Worm (Caenorhabditis elegans): ENCODE results near the gene F54E2.2.

F54E2.2 gene

ce11 chrV:2815956-2816355 lies 19.9 kb downstream of the F54E2.2 start, which contains the start of gene F54E2.5:
Gene F54E2.5, minus strand, starts transcription at chrV:2816056.
- TF ChIP-seq lin-13 (tag; optimal IDR thresholded peaks at IDR 0.05): no peak
- no peak for TF ChIP-seq mep-1 (tag; optimal IDR thresholded peaks at IDR 0.05)
- TF ChIP-seq ztf-11 (tag; optimal IDR thresholded peaks at IDR 0.05): no peak
- no peak for TF ChIP-seq elt-3 (tag; optimal IDR thresholded peaks at IDR 0.05)
- no peak for TF ChIP-seq mls-2 (tag; optimal IDR thresholded peaks at IDR 0.05)
- no peak for TF ChIP-seq unc-120 (tag; optimal IDR thresholded peaks at IDR 0.05; ENCODE audit: poor library complexity, severe bottlenecking)
- no peak for TF ChIP-seq nhr-28 (tag; optimal IDR thresholded peaks at IDR 0.05)
- TF ChIP-seq drap-1 (GFP tag; optimal IDR thresholded peaks at IDR 0.05): no peak
- TF ChIP-seq nhr-2 (tag; optimal IDR thresholded peaks at IDR 0.05): no peak
- no peak for TF ChIP-seq ceh-43 (GFP tag; optimal IDR thresholded peaks at IDR 0.05)
- TF ChIP-seq snpc-4 (tag; optimal IDR thresholded peaks at IDR 0.05): no peak
- TF ChIP-seq M03D4.4 (tag; optimal IDR thresholded peaks at IDR 0.05): no peak
- no peak for TF ChIP-seq nhr-237 (tag; optimal IDR thresholded peaks at IDR 0.05)
- no peak for TF ChIP-seq nhr-76 (tag; optimal IDR thresholded peaks at IDR 0.05)
- no peak for TF ChIP-seq ces-1 (GFP tag; optimal IDR thresholded peaks at IDR 0.05)
- TF ChIP-seq unc-39 (tag; optimal IDR thresholded peaks at IDR 0.05): no peak
- TF ChIP-seq hlh-1 (tag; optimal IDR thresholded peaks at IDR 0.05): no peak
- TF ChIP-seq unc-62 (GFP tag; optimal IDR thresholded peaks at IDR 0.05): no peak
- TF ChIP-seq sem-2 (GFP tag; optimal IDR thresholded peaks at IDR 0.05): no peak
- no peak for TF ChIP-seq nhr-12 (tag; optimal IDR thresholded peaks at IDR 0.05)

- no peak for TF ChIP-seq unc-120 (tag; optimal IDR thresholded peaks at IDR 0.05; ENCODE audit: poor library complexity, severe bottlenecking)
- TF ChIP-seq unc-39 (tag; optimal IDR thresholded peaks at IDR 0.05): no peak
- no peak for TF ChIP-seq ham-2 (GFP tag; optimal IDR thresholded peaks at IDR 0.05)
- no peak for TF ChIP-seq nhr-12 (tag; optimal IDR thresholded peaks at IDR 0.05)
- TF ChIP-seq ceh-39 (tag; optimal IDR thresholded peaks at IDR 0.05): no peak
- no peak for TF ChIP-seq bed-3 (GFP tag; optimal IDR thresholded peaks at IDR 0.05)
- no peak for TF ChIP-seq zip-8 (tag; optimal IDR thresholded peaks at IDR 0.05)
- no peak for TF ChIP-seq elt-1 (tag; optimal IDR thresholded peaks at IDR 0.05; ENCODE audit: borderline replicate concordance, insufficient read depth)
Observed at ce11 chrV:2818117-2818516, 22.0 kb downstream of the F54E2.2 start, which contains the start of gene srt-34. Gene srt-34, minus strand, starts transcription at chrV:2818217.

ce11 chrV:2821618-2822272 lies 25.6 kb downstream of the F54E2.2 start, which contains the start of gene srh-36:
Gene srh-36, minus strand, starts transcription at chrV:2821668.
- TF ChIP-seq zip-8 (tag; optimal IDR thresholded peaks at IDR 0.05) (peak; percentile 59), flh-1 (GFP tag; optimal IDR thresholded peaks at IDR 0.05) (no peak)

- TF ChIP-seq ham-2 (GFP tag; optimal IDR thresholded peaks at IDR 0.05) (peak; percentile 64), mls-2 (tag; optimal IDR thresholded peaks at IDR 0.05) (no peak)
Observed at ce11 chrV:2825978-2826377, 29.9 kb downstream of the F54E2.2 start.

ce11 chrV:2826815-2827214 lies 30.7 kb downstream of the F54E2.2 start, which contains the start of gene T03D3.5:
Gene T03D3.5, minus strand, starts transcription at chrV:2826835.
- TF ChIP-seq mep-1 (tag; optimal IDR thresholded peaks at IDR 0.05): no peak
- TF ChIP-seq bed-3 (GFP tag; optimal IDR thresholded peaks at IDR 0.05): no peak
- TF ChIP-seq unc-39 (tag; optimal IDR thresholded peaks at IDR 0.05): no peak
- no peak for TF ChIP-seq unc-62 (GFP tag; optimal IDR thresholded peaks at IDR 0.05)
- peak; percentile 33 for TF ChIP-seq ces-1 (GFP tag; optimal IDR thresholded peaks at IDR 0.05)
- TF ChIP-seq elt-3 (tag; optimal IDR thresholded peaks at IDR 0.05): no peak
- no peak for TF ChIP-seq ham-2 (GFP tag; optimal IDR thresholded peaks at IDR 0.05)

- TF ChIP-seq elt-1 (tag; optimal IDR thresholded peaks at IDR 0.05; ENCODE audit: borderline replicate concordance, insufficient read depth) (no peak), nhr-2 (tag; optimal IDR thresholded peaks at IDR 0.05) (no peak), nhr-76 (tag; optimal IDR thresholded peaks at IDR 0.05) (no peak)
Observed at ce11 chrV:2830817-2831216, 34.7 kb downstream of the F54E2.2 start, which contains the start of gene srw-2. Gene srw-2, plus strand, starts transcription at chrV:2830878.

- TF ChIP-seq lin-32 (GFP tag; optimal IDR thresholded peaks at IDR 0.05) (no peak), ceh-39 (tag; optimal IDR thresholded peaks at IDR 0.05) (no peak), nhr-28 (tag; optimal IDR thresholded peaks at IDR 0.05) (no peak), unc-120 (tag; optimal IDR thresholded peaks at IDR 0.05; ENCODE audit: poor library complexity, severe bottlenecking) (no peak), tbx-8 (GFP tag; optimal IDR thresholded peaks at IDR 0.05) (no peak)
Observed at ce11 chrV:2832666-2833065, 36.6 kb downstream of the F54E2.2 start, which contains the start of gene srj-50. Gene srj-50, plus strand, starts transcription at chrV:2832966.

Measured in whole organism, mixed stage, embryonic.